Worm (Caenorhabditis elegans) whole organism, early embryonic: ENCODE data around the gene Y32B12C.1.

Source experiments
- F13C5.2 ChIP-seq: sonication (generic microtip); optimal IDR thresholded peaks from 2 replicates; lab custom pipeline; 2017; ENCODE audit warnings: mild to moderate bottlenecking, missing genetic modification characterization, inconsistent platforms, missing compliant biosample characterization
- aly-1 ChIP-seq: sonication (generic microtip); optimal IDR thresholded peaks from 2 replicates; lab custom pipeline; 2016; ENCODE audit warnings: missing genetic modification characterization, missing compliant biosample characterization
- ama-1 ChIP-seq: fragments of 150-350 bp; optimal IDR thresholded peaks from 2 replicates; lab custom pipeline; 2014
- ceh-13 ChIP-seq: fragments of 200-800 bp; sonication (Bioruptor generic); optimal IDR thresholded peaks from 2 replicates; lab custom pipeline; 2018; ENCODE audit warnings: mild to moderate bottlenecking, missing genetic modification characterization, missing compliant biosample characterization
- ceh-36 ChIP-seq: sonication (generic microtip); optimal IDR thresholded peaks from 2 replicates; lab custom pipeline; 2016; ENCODE audit warnings: missing genetic modification characterization, inconsistent platforms, missing compliant biosample characterization
- ets-7 ChIP-seq: sonication (generic microtip); optimal IDR thresholded peaks from 2 replicates; lab custom pipeline; 2016; ENCODE audit warnings: missing genotype, missing genetic modification characterization, missing compliant biosample characterization
- hmbx-1 ChIP-seq: sonication (generic microtip); optimal IDR thresholded peaks from 2 replicates; lab custom pipeline; 2016; ENCODE audit warnings: mild to moderate bottlenecking, missing genetic modification characterization, missing compliant biosample characterization
- hmg-4 ChIP-seq: fragments of 200-800 bp; sonication (Bioruptor generic); optimal IDR thresholded peaks from 2 replicates; lab custom pipeline; 2018; ENCODE audit warnings: mild to moderate bottlenecking, missing genetic modification characterization, missing compliant biosample characterization
- hnd-1 ChIP-seq: sonication (generic microtip); optimal IDR thresholded peaks from 2 replicates; lab custom pipeline; 2016; ENCODE audit warnings: missing genetic modification characterization, missing compliant biosample characterization
- sea-1 ChIP-seq: fragments of 200-800 bp; sonication (Bioruptor generic); conservative IDR thresholded peaks from 2 replicates; pipeline ENCODE4 v1.3.6; 2022; ENCODE audit warnings: missing genetic modification characterization, missing compliant biosample characterization
- tra-4 ChIP-seq: sonication (generic microtip); optimal IDR thresholded peaks from 2 replicates; lab custom pipeline; 2017; ENCODE audit warnings: missing genetic modification characterization, missing compliant biosample characterization

DNA sequence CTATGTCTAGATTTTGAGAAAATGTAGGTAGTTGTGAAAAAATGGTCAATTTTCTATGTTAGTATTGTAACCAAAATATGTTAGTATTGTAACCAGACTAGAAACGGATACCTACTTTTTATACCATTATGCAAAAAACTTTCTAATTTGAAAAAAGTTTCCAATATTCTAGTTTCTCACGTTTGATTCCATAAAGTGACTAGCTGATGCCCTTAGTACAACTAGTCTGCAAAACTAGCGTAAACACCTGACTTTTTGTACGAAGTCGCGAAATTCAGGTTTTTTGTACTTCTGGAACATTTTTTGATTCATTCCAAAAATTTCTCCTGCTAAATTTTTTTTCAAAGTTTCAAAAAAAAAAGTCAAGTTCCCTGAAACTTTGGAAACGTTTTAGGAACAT lies 38.4 kb upstream of the Y32B12C.1 start:
- TF ChIP-seq F13C5.2: no peak
- no peak for TF ChIP-seq ama-1
- no peak for TF ChIP-seq hmbx-1 (tag; lab: Kevin White, UChicago)
- TF ChIP-seq ceh-36 (tag; lab: Kevin White, UChicago): no peak
- TF ChIP-seq ceh-13 (GFP tag; lab: Kevin White, UChicago): no peak
- TF ChIP-seq hmg-4 (GFP tag; lab: Kevin White, UChicago): no peak
- TF ChIP-seq aly-1 (tag; lab: Kevin White, UChicago): no peak
- no peak for TF ChIP-seq hnd-1
- TF ChIP-seq tra-4: no peak
- no peak for TF ChIP-seq sea-1
- TF ChIP-seq ets-7: no peak
